Worm (Caenorhabditis elegans) whole organism, early embryonic: Measurements from ENCODE around the gene R11.3.
"Not testable (repeated sequence)": the region's sequence is repeated elsewhere in the genome, so short reads cannot be mapped to it uniquely, and the experiment has no call there.

Experiments
- B0310.2 ChIP-seq: sonication (generic microtip); optimal IDR thresholded peaks from 2 replicates; lab custom pipeline; 2016; ENCODE audit warnings: mild to moderate bottlenecking, missing genetic modification characterization, missing compliant biosample characterization
- F13C5.2 ChIP-seq: sonication (generic microtip); optimal IDR thresholded peaks from 2 replicates; lab custom pipeline; 2017; ENCODE audit warnings: mild to moderate bottlenecking, missing genetic modification characterization, inconsistent platforms, missing compliant biosample characterization
- aly-1 ChIP-seq: sonication (generic microtip); optimal IDR thresholded peaks from 2 replicates; lab custom pipeline; 2016; ENCODE audit warnings: missing genetic modification characterization, missing compliant biosample characterization
- ama-1 ChIP-seq: fragments of 150-350 bp; optimal IDR thresholded peaks from 2 replicates; lab custom pipeline; 2014
- ceh-13 ChIP-seq: fragments of 200-800 bp; sonication (Bioruptor generic); optimal IDR thresholded peaks from 2 replicates; lab custom pipeline; 2018; ENCODE audit warnings: mild to moderate bottlenecking, missing genetic modification characterization, missing compliant biosample characterization
- ceh-36 ChIP-seq: sonication (generic microtip); optimal IDR thresholded peaks from 2 replicates; lab custom pipeline; 2016; ENCODE audit warnings: missing genetic modification characterization, inconsistent platforms, missing compliant biosample characterization
- ets-7 ChIP-seq: sonication (generic microtip); optimal IDR thresholded peaks from 2 replicates; lab custom pipeline; 2016; ENCODE audit warnings: missing genotype, missing genetic modification characterization, missing compliant biosample characterization
- flt-1 ChIP-seq: fragments of 200-800 bp; sonication (Bioruptor generic); IDR thresholded peaks from 2 replicates; pipeline ENCODE4 v1.3.6; 2022; ENCODE audit warnings: missing genetic modification characterization, missing compliant biosample characterization
- hmbx-1 ChIP-seq: sonication (generic microtip); optimal IDR thresholded peaks from 2 replicates; lab custom pipeline; 2016; ENCODE audit warnings: mild to moderate bottlenecking, missing genetic modification characterization, missing compliant biosample characterization
- hmg-4 ChIP-seq: fragments of 200-800 bp; sonication (Bioruptor generic); optimal IDR thresholded peaks from 2 replicates; lab custom pipeline; 2018; ENCODE audit warnings: mild to moderate bottlenecking, missing genetic modification characterization, missing compliant biosample characterization
- hnd-1 ChIP-seq: sonication (generic microtip); optimal IDR thresholded peaks from 2 replicates; lab custom pipeline; 2016; ENCODE audit warnings: missing genetic modification characterization, missing compliant biosample characterization
- pes-1 ChIP-seq: fragments of 200-800 bp; sonication (Bioruptor generic); IDR thresholded peaks from 2 replicates; pipeline ENCODE4 v1.3.6; 2022; ENCODE audit warnings: missing genetic modification reagents, missing genetic modification characterization, missing compliant biosample characterization
- scrt-1 ChIP-seq: fragments of 200-800 bp; sonication (Bioruptor generic); IDR thresholded peaks from 2 replicates; pipeline ENCODE4 v1.3.6; 2022; ENCODE audit warnings: missing genetic modification characterization, missing compliant biosample characterization
- sea-1 ChIP-seq: fragments of 200-800 bp; sonication (Bioruptor generic); conservative IDR thresholded peaks from 2 replicates; pipeline ENCODE4 v1.3.6; 2022; ENCODE audit warnings: missing genetic modification characterization, missing compliant biosample characterization
- tbx-11 ChIP-seq: fragments of 200-800 bp; sonication (Bioruptor generic); IDR thresholded peaks from 2 replicates; pipeline ENCODE4 v1.3.6; 2022; ENCODE audit warnings: missing genetic modification characterization, missing compliant biosample characterization
- tbx-37 ChIP-seq: fragments of 200-800 bp; sonication (Bioruptor generic); conservative IDR thresholded peaks from 2 replicates; pipeline ENCODE4 v1.3.6; 2022; ENCODE audit warnings: missing genetic modification reagents, missing genetic modification characterization, missing compliant biosample characterization
- tra-4 ChIP-seq: sonication (generic microtip); optimal IDR thresholded peaks from 2 replicates; lab custom pipeline; 2017; ENCODE audit warnings: missing genetic modification characterization, missing compliant biosample characterization

R11.3 gene

DNA sequence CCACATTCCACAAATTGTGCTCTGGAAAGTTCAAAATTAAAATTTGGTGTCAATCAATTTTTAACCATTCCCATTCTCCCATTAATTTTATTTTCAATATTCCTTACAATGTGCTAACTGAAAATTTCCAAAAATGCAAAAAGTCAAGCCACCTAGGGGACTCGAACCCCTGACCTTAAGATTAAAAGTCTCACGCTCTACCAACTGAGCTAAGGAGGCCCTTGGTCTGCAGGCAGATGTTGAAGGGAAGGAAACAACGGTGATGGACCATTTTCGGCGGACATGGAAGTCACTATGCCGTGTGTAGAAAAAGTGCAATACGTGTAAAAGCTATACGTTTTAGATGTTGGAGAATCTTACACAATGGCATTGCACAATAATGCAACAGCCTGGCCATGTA is 18.7 kb upstream of the R11.3 start:
- TF ChIP-seq ets-7 (tag; lab: Kevin White, UChicago) (no peak), pes-1 (GFP tag; lab: Robert Waterston, UW) (peak; percentile 54; the same call in 1 of the 2 replicates), ceh-13 (peak; percentile 7), aly-1 (tag; lab: Kevin White, UChicago) (no peak)

DNA sequence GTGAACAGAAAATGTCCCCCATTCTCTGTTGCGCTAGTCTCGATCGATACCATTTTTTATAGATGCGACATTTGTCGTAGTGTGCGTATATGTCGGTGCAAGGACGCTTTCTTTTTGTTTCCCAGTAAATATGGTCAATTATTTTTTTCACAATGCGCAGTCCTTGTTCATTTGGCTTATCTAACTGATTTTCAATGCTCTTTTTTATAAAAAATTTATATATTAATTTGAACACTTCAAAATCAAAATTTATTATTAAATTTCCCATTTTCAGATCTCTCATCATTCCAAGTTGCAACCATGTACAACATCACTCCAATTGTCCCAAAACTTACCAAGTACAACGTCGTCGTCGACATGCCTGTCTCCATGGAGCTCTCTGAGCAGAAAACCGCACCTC is 18.1 kb upstream of the R11.3 start, which contains the start of gene F23A7.1:
F23A7.1 (plus strand) TSS at position 301 of the 400 bp plus-strand sequence.
- TF ChIP-seq pes-1 (GFP tag; lab: Robert Waterston, UW) (no peak), aly-1 (tag; lab: Kevin White, UChicago) (no peak), ceh-36 (no peak), tbx-37 (GFP tag; lab: Robert Waterston, UW) (no peak), tra-4 (tag; lab: Kevin White, UChicago) (no peak), flt-1 (no peak), hmbx-1 (tag; lab: Kevin White, UChicago) (no peak)

DNA sequence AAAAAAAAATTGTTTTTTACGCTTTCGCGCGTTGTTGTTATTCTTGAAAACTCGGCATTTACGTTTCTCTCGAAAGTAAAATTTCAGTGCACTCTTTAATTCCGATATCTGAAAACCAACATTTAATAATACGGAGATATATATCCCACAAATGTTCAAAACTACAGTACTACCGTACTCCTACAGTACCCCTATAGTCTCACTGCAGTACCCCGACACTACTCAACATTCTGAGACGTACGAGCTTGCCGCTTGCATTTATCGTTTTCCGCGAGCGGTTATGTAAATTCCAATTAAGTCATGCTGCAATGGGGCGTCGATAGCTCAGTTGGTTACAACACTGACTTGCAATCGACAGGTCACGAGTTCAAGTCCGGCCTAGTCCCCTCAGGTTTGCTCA is 14.0 kb upstream of the R11.3 start, which contains the start of gene F23A7.8:
F23A7.8 (plus strand) TSS at position 301 of the 400 bp plus-strand sequence.
- not testable (repeated sequence) for TF ChIP-seq B0310.2 (tag; lab: Kevin White, UChicago); tbx-11 (GFP tag; lab: Robert Waterston, UW); scrt-1 (GFP tag; lab: Robert Waterston, UW)

DNA sequence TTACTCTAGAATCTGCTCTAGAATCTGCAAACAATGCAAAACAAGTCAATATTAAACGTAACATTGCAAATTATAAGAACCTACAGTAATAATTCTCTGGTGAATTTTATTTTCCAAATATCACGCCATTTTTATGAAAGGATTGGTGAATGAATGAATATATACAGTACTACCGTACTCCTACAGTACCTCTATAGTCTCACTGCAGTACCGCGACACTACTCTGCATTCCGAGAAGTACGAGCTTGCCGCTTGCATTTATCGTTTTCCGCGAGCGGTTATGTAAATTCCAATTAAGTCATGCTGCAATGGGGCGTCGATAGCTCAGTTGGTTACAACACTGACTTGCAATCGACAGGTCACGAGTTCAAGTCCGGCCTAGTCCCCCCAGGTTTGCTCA is 13.3 kb upstream of the R11.3 start, which contains the start of gene F23A7.4:
F23A7.4 (plus strand) TSS at position 301 of the 400 bp plus-strand sequence.
- TF ChIP-seq hmg-4 (GFP tag; lab: Kevin White, UChicago); tra-4 (tag; lab: Kevin White, UChicago); flt-1: not testable (repeated sequence)

DNA sequence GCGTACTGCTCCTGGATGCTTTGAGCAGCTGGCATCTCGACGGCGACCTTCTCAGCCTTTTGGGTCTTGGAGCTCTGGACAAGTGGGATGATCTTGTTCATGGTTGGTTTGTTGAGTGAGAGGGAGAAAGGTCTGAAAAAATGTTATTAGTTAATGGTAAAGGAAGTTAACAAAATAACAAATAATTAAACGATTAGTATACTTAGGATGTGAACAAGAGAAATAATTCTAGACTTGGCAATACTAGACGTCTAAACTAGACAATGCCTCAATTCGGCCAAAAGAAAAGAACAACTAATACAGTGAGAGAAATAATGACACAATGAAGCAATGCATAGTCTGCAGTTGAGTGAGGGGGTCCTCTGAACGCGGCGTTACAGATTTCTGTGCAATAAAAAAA is 11.5 kb upstream of the R11.3 start, which contains the start of gene R11.4:
R11.4 (minus strand) TSS at position 101 of the 400 bp plus-strand sequence.
- TF ChIP-seq aly-1 (tag; lab: Kevin White, UChicago) (no peak), tra-4 (tag; lab: Kevin White, UChicago) (no peak), F13C5.2 (tag; lab: Kevin White, UChicago) (no peak), sea-1 (GFP tag; lab: Robert Waterston, UW) (no peak), flt-1 (no peak), scrt-1 (GFP tag; lab: Robert Waterston, UW) (no peak), hmg-4 (GFP tag; lab: Kevin White, UChicago) (no peak), hnd-1 (no peak), tbx-37 (GFP tag; lab: Robert Waterston, UW) (no peak), hmbx-1 (tag; lab: Kevin White, UChicago) (no peak), pes-1 (GFP tag; lab: Robert Waterston, UW) (no peak), ceh-36 (no peak), B0310.2 (tag; lab: Kevin White, UChicago) (no peak), ets-7 (tag; lab: Kevin White, UChicago) (no peak), ceh-13 (no peak), tbx-11 (GFP tag; lab: Robert Waterston, UW) (no peak), ama-1 (no peak)

DNA sequence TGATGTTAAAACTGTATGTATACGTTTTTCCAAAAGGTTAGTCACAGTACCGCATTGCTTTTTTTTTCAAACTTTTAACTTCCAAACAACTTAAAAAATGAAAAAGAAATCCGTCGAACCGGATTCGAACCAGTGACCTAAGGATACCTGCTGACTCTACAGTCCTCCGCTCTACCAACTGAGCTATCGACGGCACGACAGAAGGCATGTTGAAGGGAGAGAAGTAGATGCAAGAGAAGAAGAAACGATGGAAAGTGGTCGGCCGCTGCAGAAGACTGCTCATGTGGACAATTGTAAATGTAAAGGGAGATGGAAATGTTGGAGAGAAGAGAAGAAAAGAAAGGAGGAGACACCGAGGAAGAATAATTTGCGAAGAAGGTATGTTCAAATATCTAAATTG is 10.6 kb upstream of the R11.3 start:
- TF ChIP-seq tra-4 (tag; lab: Kevin White, UChicago) (peak; percentile 67), ama-1 (no peak), B0310.2 (tag; lab: Kevin White, UChicago) (peak; percentile 77), tbx-11 (GFP tag; lab: Robert Waterston, UW) (peak; percentile 88), aly-1 (tag; lab: Kevin White, UChicago) (peak; percentile 85), pes-1 (GFP tag; lab: Robert Waterston, UW) (peak; percentile 93), hmbx-1 (tag; lab: Kevin White, UChicago) (peak; percentile 70), sea-1 (GFP tag; lab: Robert Waterston, UW) (peak; percentile 93), ceh-36 (peak; percentile 86), hmg-4 (GFP tag; lab: Kevin White, UChicago) (peak; percentile 92), ceh-13 (peak; percentile 88), flt-1 (peak; percentile 94), ets-7 (tag; lab: Kevin White, UChicago) (peak; percentile 77), scrt-1 (GFP tag; lab: Robert Waterston, UW) (peak; percentile 92), hnd-1 (peak; percentile 76), tbx-37 (GFP tag; lab: Robert Waterston, UW) (peak; percentile 88), F13C5.2 (tag; lab: Kevin White, UChicago) (peak; percentile 90)

DNA sequence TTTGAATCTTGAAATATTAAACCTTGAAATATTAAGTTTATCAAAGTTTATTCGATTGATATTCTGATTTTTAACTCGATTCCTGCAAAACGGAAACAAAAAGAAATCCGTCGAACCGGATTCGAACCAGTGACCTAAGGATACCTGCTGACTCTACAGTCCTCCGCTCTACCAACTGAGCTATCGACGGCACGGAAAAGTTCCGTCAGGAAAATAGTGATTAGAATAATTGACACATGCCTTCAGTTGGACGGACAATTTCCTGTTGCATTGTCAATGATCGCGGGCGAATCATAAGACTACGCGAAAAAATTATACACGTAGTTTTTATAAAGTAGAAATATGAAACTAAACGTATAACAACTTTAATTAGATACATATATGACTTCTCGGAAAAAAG is 10.1 kb upstream of the R11.3 start:
- TF ChIP-seq sea-1 (GFP tag; lab: Robert Waterston, UW) (no peak), hmbx-1 (tag; lab: Kevin White, UChicago) (no peak), ets-7 (tag; lab: Kevin White, UChicago) (no peak), aly-1 (tag; lab: Kevin White, UChicago) (no peak), pes-1 (GFP tag; lab: Robert Waterston, UW) (no peak)

DNA sequence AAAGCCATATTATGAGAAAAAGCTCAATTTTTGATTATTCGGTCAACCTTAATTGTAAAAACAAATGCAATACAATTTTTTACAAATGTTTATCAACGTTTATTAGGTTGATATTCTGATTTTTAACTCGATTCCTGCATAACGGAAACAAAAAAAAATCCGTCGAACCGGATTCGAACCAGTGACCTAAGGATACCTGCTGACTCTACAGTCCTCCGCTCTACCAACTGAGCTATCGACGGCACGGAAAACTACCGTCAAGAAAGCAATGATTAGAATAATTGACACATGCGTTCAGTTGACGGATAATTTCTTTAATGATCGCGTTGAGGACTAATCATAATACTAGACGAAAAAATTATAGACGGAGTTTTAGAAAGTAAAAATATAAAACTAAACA is 9.6 kb upstream of the R11.3 start:
- TF ChIP-seq pes-1 (GFP tag; lab: Robert Waterston, UW) (peak; percentile 42; the same call in 1 of the 2 replicates), sea-1 (GFP tag; lab: Robert Waterston, UW) (0 out of 2 replicates have a peak, but pooled peaks have one; percentile 17), scrt-1 (GFP tag; lab: Robert Waterston, UW) (0 out of 2 replicates have a peak, but pooled peaks have one; percentile 21), aly-1 (tag; lab: Kevin White, UChicago) (no peak), flt-1 (no peak), ets-7 (tag; lab: Kevin White, UChicago) (no peak)
